Worm (Caenorhabditis elegans) whole organism, L4 larva: ENCODE results near the gene Y57A10C.10.

Source experiments
- F10B5.3 ChIP-seq: sonication (generic microtip); optimal IDR thresholded peaks from 2 replicates; lab custom pipeline; 2016; ENCODE audit warnings: mild to moderate bottlenecking, missing genetic modification characterization, missing compliant biosample characterization
- F44E2.7 ChIP-seq: fragments of 200-800 bp; sonication (Bioruptor generic); IDR thresholded peaks from 2 replicates; pipeline ENCODE4 v2.1.2; 2022; ENCODE audit warnings: missing genetic modification characterization, missing compliant biosample characterization
- T26A8.4 ChIP-seq: fragments of 200-800 bp; sonication (Bioruptor generic); IDR thresholded peaks from 2 replicates; pipeline ENCODE4 v1.3.6; 2022; ENCODE audit warnings: missing genetic modification characterization, missing compliant biosample characterization
- Y48G9A.11 ChIP-seq: fragments of 200-800 bp; sonication (Bioruptor generic); IDR thresholded peaks from 2 replicates; pipeline ENCODE4 v1.3.6; 2022; ENCODE audit warnings: missing genetic modification reagents, missing genetic modification characterization, missing compliant biosample characterization
- ama-1 ChIP-seq: fragments of 150-350 bp; optimal IDR thresholded peaks from 2 replicates; lab custom pipeline; 2014; ENCODE audit warnings: inconsistent platforms, mixed read lengths
- arid-1 ChIP-seq: fragments of 200-800 bp; sonication (Bioruptor generic); conservative IDR thresholded peaks from 2 replicates; pipeline ENCODE4 v1.3.6; 2022; ENCODE audit warnings: missing genetic modification reagents, missing genetic modification characterization, missing compliant biosample characterization
- ceh-32 ChIP-seq: sonication (generic microtip); optimal IDR thresholded peaks from 2 replicates; lab custom pipeline; 2016; ENCODE audit warnings: mild to moderate bottlenecking, missing genetic modification characterization, missing compliant biosample characterization; ENCODE audit not compliant: poor library complexity
- ces-1 ChIP-seq: fragments of 150-350 bp; sonication (generic microtip); optimal IDR thresholded peaks from 4 replicates; lab custom pipeline; 2014; ENCODE audit warnings: missing biosample characterization, missing genetic modification reagents, missing genetic modification characterization
- daf-16 ChIP-seq, 3 experiments: sonication (generic microtip); optimal IDR thresholded peaks; 2 replicates each; lab custom pipeline; 2016 to 2017; ENCODE audit warnings: missing genetic modification characterization in 3 of 3, missing genetic modification reagents in 3 of 3, mild to moderate bottlenecking in 2 of 3, missing compliant biosample characterization in 2 of 3, missing biosample characterization in 1 of 3, moderate library complexity in 1 of 3
- daf-19 ChIP-seq: fragments of 200-800 bp; sonication (Bioruptor generic); conservative IDR thresholded peaks from 2 replicates; pipeline ENCODE4 v1.3.6; 2022; ENCODE audit warnings: missing genetic modification characterization, missing compliant biosample characterization
- dmd-6 ChIP-seq: fragments of 200-800 bp; sonication (Bioruptor generic); IDR thresholded peaks from 2 replicates; pipeline ENCODE4 v1.3.6; 2022; ENCODE audit warnings: missing genetic modification reagents, missing genetic modification characterization, missing compliant biosample characterization
- dmd-9 ChIP-seq: fragments of 200-800 bp; sonication (Bioruptor generic); IDR thresholded peaks from 2 replicates; pipeline ENCODE4 v1.3.6; 2022; ENCODE audit warnings: missing genetic modification reagents, missing genetic modification characterization, missing compliant biosample characterization
- dpl-1 ChIP-seq: fragments of 150-350 bp; optimal IDR thresholded peaks from 2 replicates; lab custom pipeline; 2014; ENCODE audit warnings: missing biosample characterization, missing genetic modification reagents, missing genetic modification characterization
- fkh-10 ChIP-seq: fragments of 150-350 bp; optimal IDR thresholded peaks from 2 replicates; lab custom pipeline; 2014; ENCODE audit warnings: missing biosample characterization, missing genetic modification reagents, missing genetic modification characterization
- hif-1 ChIP-seq, 2 experiments: sonication (generic microtip); optimal IDR thresholded peaks; 2 replicates each; lab custom pipeline; 2016 to 2017; ENCODE audit warnings: missing compliant biosample characterization in 2 of 2, missing genetic modification characterization in 2 of 2, missing genetic modification reagents in 2 of 2, missing genotype in 2 of 2, mild to moderate bottlenecking in 1 of 2
- hlh-11 ChIP-seq: fragments of 200-800 bp; sonication (Bioruptor generic); optimal IDR thresholded peaks from 2 replicates; lab custom pipeline; 2018; ENCODE audit warnings: mild to moderate bottlenecking, missing genetic modification characterization, missing compliant biosample characterization
- hlh-30 ChIP-seq: sonication (generic microtip); optimal IDR thresholded peaks from 2 replicates; lab custom pipeline; 2017; ENCODE audit warnings: antibody characterized with exemption, mild to moderate bottlenecking, missing genetic modification characterization, missing compliant biosample characterization; ENCODE audit not compliant: insufficient read depth
- hmg-1.1 ChIP-seq: fragments of 200-800 bp; sonication (Bioruptor generic); IDR thresholded peaks from 2 replicates; pipeline ENCODE4 v1.3.6; 2022; ENCODE audit warnings: missing genetic modification reagents, missing genetic modification characterization, missing compliant biosample characterization
- lin-13 ChIP-seq: fragments of 150-350 bp; optimal IDR thresholded peaks from 2 replicates; lab custom pipeline; 2014; ENCODE audit warnings: missing biosample characterization, missing genetic modification reagents, missing genetic modification characterization
- lin-15B ChIP-seq: fragments of 150-350 bp; sonication (generic microtip); optimal IDR thresholded peaks from 3 replicates; lab custom pipeline; 2014; ENCODE audit warnings: missing biosample characterization, missing genetic modification characterization
- lin-29 ChIP-seq: fragments of 200-800 bp; sonication (Bioruptor generic); IDR thresholded peaks from 2 replicates; pipeline ENCODE4 v1.3.6; 2022; ENCODE audit warnings: missing genetic modification reagents, missing genetic modification characterization, missing compliant biosample characterization
- lin-38 ChIP-seq: fragments of 200-800 bp; sonication (Bioruptor generic); IDR thresholded peaks from 2 replicates; pipeline ENCODE4 v1.3.6; 2022; ENCODE audit warnings: missing genetic modification reagents, missing genetic modification characterization, missing compliant biosample characterization
- lsy-2 ChIP-seq, 2 experiments: fragments of 150-350 bp in 1 of 2; sonication (generic microtip) in 1 of 2; optimal IDR thresholded peaks; 2 replicates each; lab custom pipeline; 2014 to 2017; ENCODE audit warnings: missing biosample characterization in 2 of 2, missing genetic modification characterization in 2 of 2
- mdl-1 ChIP-seq, 2 experiments: fragments of 150-350 bp in 1 of 2; sonication (generic microtip) in 1 of 2; optimal IDR thresholded peaks; 2 replicates each; lab custom pipeline; 2014 to 2017; ENCODE audit warnings: missing biosample characterization in 2 of 2, missing genetic modification characterization in 2 of 2
- mes-2 ChIP-seq: sonication (generic microtip); optimal IDR thresholded peaks from 2 replicates; lab custom pipeline; 2016; ENCODE audit warnings: missing genotype, mild to moderate bottlenecking, missing genetic modification characterization, missing compliant biosample characterization; ENCODE audit not compliant: poor library complexity, severe bottlenecking
- nhr-10 ChIP-seq: fragments of 150-350 bp; optimal IDR thresholded peaks from 2 replicates; lab custom pipeline; 2014; ENCODE audit warnings: missing biosample characterization, missing genetic modification characterization
- nhr-11 ChIP-seq: fragments of 150-350 bp; optimal IDR thresholded peaks from 2 replicates; lab custom pipeline; 2014; ENCODE audit warnings: missing biosample characterization, missing genetic modification characterization
- nhr-48 ChIP-seq: sonication (generic microtip); optimal IDR thresholded peaks from 2 replicates; lab custom pipeline; 2016; ENCODE audit warnings: mild to moderate bottlenecking, missing genetic modification characterization, missing compliant biosample characterization
- nhr-6 ChIP-seq: fragments of 150-350 bp; optimal IDR thresholded peaks from 2 replicates; lab custom pipeline; 2014; ENCODE audit warnings: missing biosample characterization, missing genetic modification characterization
- pha-4 ChIP-seq, 2 experiments: fragments of 150-350 bp in 1 of 2; fragments of 200-800 bp in 1 of 2; sonication (Bioruptor generic) in 1 of 2; IDR thresholded peaks in 1 of 2; optimal IDR thresholded peaks in 1 of 2; 2 replicates each; pipeline versions ENCODE4 v1.3.6 to Lab custom; 2014 to 2022; ENCODE audit warnings: missing genetic modification characterization in 2 of 2, missing genetic modification reagents in 2 of 2, missing biosample characterization in 1 of 2, missing compliant biosample characterization in 1 of 2
- rbr-2 ChIP-seq: sonication (generic microtip); optimal IDR thresholded peaks from 2 replicates; lab custom pipeline; 2016; ENCODE audit warnings: missing genotype, missing genetic modification characterization, missing compliant biosample characterization
- snpc-4 ChIP-seq: fragments of 150-350 bp; optimal IDR thresholded peaks from 2 replicates; lab custom pipeline; 2014; ENCODE audit warnings: missing biosample characterization, missing genetic modification characterization
- unc-62 ChIP-seq, 3 experiments: fragments of 150-350 bp in 1 of 3; sonication (generic microtip); optimal IDR thresholded peaks in 2 of 3; peaks in 1 of 3; 1 replicate in 1 of 3; 2 replicates in 2 of 3; lab custom pipeline; 2014 to 2017; ENCODE audit warnings: missing biosample characterization in 3 of 3, missing genetic modification characterization in 3 of 3, missing genetic modification reagents in 3 of 3, missing genotype in 1 of 3
- zfp-3 ChIP-seq: fragments of 200-800 bp; sonication (Bioruptor generic); conservative IDR thresholded peaks from 2 replicates; pipeline ENCODE4 v1.3.6; 2022; ENCODE audit warnings: missing genetic modification reagents, missing genetic modification characterization, missing compliant biosample characterization

The Y57A10C.10 gene

DNA sequence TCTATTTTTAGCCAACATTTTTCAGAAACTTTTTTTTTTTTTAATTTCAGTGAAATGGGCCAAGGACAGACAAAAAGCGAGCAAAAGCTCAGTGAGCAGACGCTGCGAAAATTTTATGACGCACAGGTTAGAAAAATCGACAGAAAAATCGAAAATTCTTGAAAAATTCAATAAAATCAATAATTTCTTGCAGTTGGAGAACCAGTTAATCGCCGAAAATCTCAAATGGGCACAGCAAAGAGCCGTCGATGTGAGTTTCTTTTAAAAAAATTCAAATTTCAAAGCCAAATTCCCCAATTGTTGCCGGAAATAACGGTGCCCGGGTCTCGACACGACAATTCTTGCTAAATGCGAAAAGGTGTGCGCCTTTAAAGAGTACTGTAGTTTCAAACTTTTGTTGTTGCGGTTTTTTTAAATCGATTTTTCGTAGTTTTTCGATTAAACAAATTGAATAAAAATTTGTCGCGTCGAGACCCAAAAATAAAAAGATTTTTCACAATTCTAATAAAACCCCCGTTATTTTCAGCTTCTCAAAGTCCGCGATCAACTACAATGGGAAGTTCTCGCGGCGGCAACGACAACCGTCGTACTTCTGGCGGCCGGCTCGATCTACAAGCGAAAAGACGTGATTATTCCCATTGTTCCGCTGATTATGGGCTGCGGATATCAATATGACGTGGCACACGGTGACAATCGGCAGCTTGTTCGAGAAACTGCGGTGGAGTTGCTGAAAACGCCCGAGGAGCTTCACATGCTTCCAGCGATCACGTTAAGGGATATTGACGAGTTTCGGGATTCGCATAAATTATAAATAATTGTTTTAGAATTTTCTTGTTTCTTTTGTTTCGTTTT is 19.8 kb upstream of the Y57A10C.10 start, which contains the start of gene tag-280:
Gene tag-280 (plus strand): TSS at position 51 of the 852 bp plus-strand sequence.
- TF ChIP-seq ces-1 (GFP tag; lab: Kevin White, UChicago) (no peak), F44E2.7 (no peak), Y48G9A.11 (GFP tag; lab: Robert Waterston, UW) (0 out of 2 replicates have a peak, but pooled peaks have one; percentile 11), dmd-6 (GFP tag; lab: Robert Waterston, UW) (no peak), lin-38 (GFP tag; lab: Robert Waterston, UW) (peak; percentile 31; the same call in 1 of the 2 replicates), nhr-10 (no peak), ceh-32 (tag; lab: Kevin White, UChicago) (no peak), daf-16 (GFP tag; optimal IDR thresholded peaks at IDR 0.05; lab: Kevin White, UChicago) (no peak), daf-16 (tag; optimal IDR thresholded peaks at IDR 0.05; lab: Kevin White, UChicago) (no peak), nhr-48 (tag; lab: Kevin White, UChicago) (no peak), pha-4 (GFP tag; IDR thresholded peaks at IDR 0.05; lab: Robert Waterston, UW) (no peak), pha-4 (tag; optimal IDR thresholded peaks at IDR 0.05; lab: Kevin White, UChicago) (no peak), snpc-4 (tag; lab: Kevin White, UChicago) (no peak), dmd-9 (GFP tag; lab: Robert Waterston, UW) (no peak), unc-62 (GFP tag; optimal IDR thresholded peaks at IDR 0.05 in 1 of 2; lab: Kevin White, UChicago) (peak in 1 of 2 experiments; percentile 74), unc-62 (tag; optimal IDR thresholded peaks at IDR 0.05; lab: Kevin White, UChicago) (no peak), hlh-30 (tag; lab: Kevin White, UChicago) (no peak)
- TF ChIP-seq, all 104 proteins: peak for 3

ce11 chrII:12459422-12459821 is 18.4 kb upstream of the Y57A10C.10 start, which contains the start of gene tag-281:
tag-281 (plus strand) TSS chrII:12459761.
- peak; percentile 14 for TF ChIP-seq snpc-4 (tag; lab: Kevin White, UChicago)
- peak; percentile 60; the same call in 1 of the 2 replicates for TF ChIP-seq zfp-3 (GFP tag; lab: Robert Waterston, UW)
- peak; percentile 21 for TF ChIP-seq fkh-10 (GFP tag; lab: Kevin White, UChicago)
- no peak for TF ChIP-seq F10B5.3
- 0 out of 2 replicates have a peak, but pooled peaks have one; percentile 50 for TF ChIP-seq dmd-9 (GFP tag; lab: Robert Waterston, UW)
- no peak for TF ChIP-seq ama-1 (lab: Kevin White, UChicago)
- TF ChIP-seq dpl-1 (GFP tag; lab: Kevin White, UChicago): peak; percentile 96
- peak in 1 of 2 experiments; percentile 59 for TF ChIP-seq hif-1 (tag; optimal IDR thresholded peaks at IDR 0.05; lab: Kevin White, UChicago)
- TF ChIP-seq hlh-11 (tag; lab: Kevin White, UChicago): peak; percentile 49
- TF ChIP-seq lin-13 (GFP tag; lab: Kevin White, UChicago): peak; percentile 66
- TF ChIP-seq unc-62 (GFP tag; optimal IDR thresholded peaks at IDR 0.05 in 1 of 2; lab: Kevin White, UChicago): peak in 1 of 2 experiments; percentile 45
- no peak for TF ChIP-seq unc-62 (tag; optimal IDR thresholded peaks at IDR 0.05; lab: Kevin White, UChicago)
- peak; percentile 24 for TF ChIP-seq nhr-11 (tag; lab: Kevin White, UChicago)
- peak; percentile 41; the same call in 1 of the 2 replicates for TF ChIP-seq T26A8.4 (GFP tag; lab: Robert Waterston, UW)
- TF ChIP-seq hmg-1.1 (GFP tag; lab: Robert Waterston, UW): peak; percentile 55; the same call in 1 of the 2 replicates
- peak in 1 of 2 experiments; percentile 90 for TF ChIP-seq lsy-2 (tag; optimal IDR thresholded peaks at IDR 0.05; lab: Kevin White, UChicago)
- peak; percentile 51 for TF ChIP-seq dmd-6 (GFP tag; lab: Robert Waterston, UW)
- TF ChIP-seq arid-1: no peak
- TF ChIP-seq mes-2 (tag; lab: Kevin White, UChicago): peak; percentile 85
- TF ChIP-seq nhr-6 (tag; lab: Kevin White, UChicago): peak; percentile 68
- no peak for TF ChIP-seq daf-19 (GFP tag; lab: Robert Waterston, UW)
- TF ChIP-seq lin-29: no peak
- TF ChIP-seq rbr-2 (tag; lab: Kevin White, UChicago): peak; percentile 52
- peak in 1 of 2 experiments; percentile 17 for TF ChIP-seq mdl-1 (tag; optimal IDR thresholded peaks at IDR 0.05; lab: Kevin White, UChicago)
- TF ChIP-seq lin-15B (tag; lab: Kevin White, UChicago): peak; percentile 43
- TF ChIP-seq lin-38 (GFP tag; lab: Robert Waterston, UW): peak; percentile 99
